Worm (Caenorhabditis elegans): ENCODE results near the gene kin-20.

kin-20 gene

DNA sequence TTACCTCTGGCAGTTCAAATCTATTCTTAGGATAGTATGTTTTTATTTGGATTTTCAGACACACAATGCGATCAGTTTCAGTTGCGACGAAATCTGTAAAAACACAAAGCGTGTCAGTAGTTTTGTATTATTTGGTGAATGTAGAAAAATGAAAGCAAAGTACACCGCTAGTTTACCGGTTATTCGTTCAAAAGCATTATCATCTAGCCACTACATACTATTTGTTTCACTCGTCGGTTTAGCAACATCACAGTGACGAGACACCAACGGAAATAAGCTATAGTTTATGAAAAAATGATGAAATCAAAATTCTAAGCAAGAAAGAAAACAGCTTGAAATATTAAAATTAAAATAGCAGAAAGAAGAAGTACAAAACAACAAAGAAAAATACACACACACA lies 6.9 kb downstream of the kin-20 start:
- TF ChIP-seq tbx-2 (tag; optimal IDR thresholded peaks at IDR 0.05) (no peak), nhr-237 (tag; optimal IDR thresholded peaks at IDR 0.05) (no peak), nhr-12 (tag; optimal IDR thresholded peaks at IDR 0.05) (no peak), snpc-4 (tag; optimal IDR thresholded peaks at IDR 0.05) (no peak), ztf-11 (tag; optimal IDR thresholded peaks at IDR 0.05) (no peak), egl-5 (tag; optimal IDR thresholded peaks at IDR 0.05) (no peak), ceh-9 (tag; optimal IDR thresholded peaks at IDR 0.05) (no peak), daf-12 (tag; optimal IDR thresholded peaks at IDR 0.05) (no peak), nhr-28 (tag; optimal IDR thresholded peaks at IDR 0.05) (no peak), lsy-12 (tag; optimal IDR thresholded peaks at IDR 0.05) (no peak), elt-3 (tag; optimal IDR thresholded peaks at IDR 0.05) (no peak), sea-2 (GFP tag; optimal IDR thresholded peaks at IDR 0.05) (no peak), elt-2 (tag; optimal IDR thresholded peaks at IDR 0.05) (no peak), ceh-16 (tag; optimal IDR thresholded peaks at IDR 0.05) (no peak), zag-1 (tag; optimal IDR thresholded peaks at IDR 0.05) (no peak), ceh-28 (tag; optimal IDR thresholded peaks at IDR 0.05) (no peak)

- TF ChIP-seq nhr-12 (tag; optimal IDR thresholded peaks at IDR 0.05): no peak
- TF ChIP-seq ceh-28 (tag; optimal IDR thresholded peaks at IDR 0.05): no peak
- peak; percentile 0 for TF ChIP-seq elt-2 (tag; optimal IDR thresholded peaks at IDR 0.05)
- TF ChIP-seq lsy-12 (tag; optimal IDR thresholded peaks at IDR 0.05): peak; percentile 47
- no peak for TF ChIP-seq ztf-4 (tag; optimal IDR thresholded peaks at IDR 0.05)
- no peak for TF ChIP-seq nhr-23 (tag; optimal IDR thresholded peaks at IDR 0.05)
These were observed 9.1 kb downstream of the kin-20 start for ce11 chrX:15268461-15268860.

DNA sequence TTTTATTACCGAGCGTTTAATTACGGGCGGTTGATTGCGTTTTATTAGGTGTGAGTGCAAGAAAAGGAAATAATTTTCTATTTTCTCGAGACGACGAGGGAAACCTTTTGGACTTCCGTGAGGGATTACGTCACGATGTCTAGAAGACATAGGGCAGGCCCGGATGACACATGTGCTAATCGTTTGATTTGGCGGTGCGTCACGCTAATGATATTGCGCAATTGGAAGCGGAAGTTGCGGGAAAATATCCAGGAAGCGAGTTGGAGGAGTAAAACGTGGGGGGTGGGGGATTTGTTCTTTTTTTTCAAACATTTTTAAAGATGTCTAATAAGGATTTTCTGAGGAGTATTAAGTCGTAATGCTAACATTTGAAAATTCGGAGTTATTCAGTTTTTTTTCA lies 13.0 kb downstream of the kin-20 start:
- TF ChIP-seq ceh-9 (tag; optimal IDR thresholded peaks at IDR 0.05): no peak
- TF ChIP-seq egl-5 (tag; optimal IDR thresholded peaks at IDR 0.05): no peak
- TF ChIP-seq tbx-2 (tag; optimal IDR thresholded peaks at IDR 0.05): peak; percentile 15
- no peak for TF ChIP-seq lin-39 (tag; optimal IDR thresholded peaks at IDR 0.05)
- no peak for TF ChIP-seq nhr-12 (tag; optimal IDR thresholded peaks at IDR 0.05)
- peak; percentile 33 for TF ChIP-seq nhr-23 (tag; optimal IDR thresholded peaks at IDR 0.05)

- no peak for TF ChIP-seq R02D3.7 (tag; optimal IDR thresholded peaks at IDR 0.05)
- TF ChIP-seq nhr-11 (tag; optimal IDR thresholded peaks at IDR 0.05): no peak
- TF ChIP-seq nhr-77 (tag; optimal IDR thresholded peaks at IDR 0.05): no peak
- no peak for TF ChIP-seq lin-39 (tag; optimal IDR thresholded peaks at IDR 0.05)
- no peak for TF ChIP-seq fkh-2 (tag; optimal IDR thresholded peaks at IDR 0.05)
These were observed 13.4 kb downstream of the kin-20 start for ce11 chrX:15264149-15264548.

ce11 chrX:15262875-15263274 lies 14.7 kb downstream of the kin-20 start:
- TF ChIP-seq ceh-9 (tag; optimal IDR thresholded peaks at IDR 0.05) (no peak), elt-2 (tag; optimal IDR thresholded peaks at IDR 0.05) (no peak), elt-3 (tag; optimal IDR thresholded peaks at IDR 0.05) (no peak), unc-39 (tag; optimal IDR thresholded peaks at IDR 0.05) (no peak), elt-1 (tag; optimal IDR thresholded peaks at IDR 0.05) (no peak), ZK546.5 (tag; optimal IDR thresholded peaks at IDR 0.05) (no peak), mdl-1 (tag; optimal IDR thresholded peaks at IDR 0.05) (no peak), egl-5 (tag; optimal IDR thresholded peaks at IDR 0.05) (no peak), ztf-11 (tag; optimal IDR thresholded peaks at IDR 0.05) (no peak), daf-12 (tag; optimal IDR thresholded peaks at IDR 0.05) (no peak), nfya-1 (tag; optimal IDR thresholded peaks at IDR 0.05; ENCODE audit: insufficient read depth) (no peak), nhr-76 (tag; optimal IDR thresholded peaks at IDR 0.05) (no peak)

DNA sequence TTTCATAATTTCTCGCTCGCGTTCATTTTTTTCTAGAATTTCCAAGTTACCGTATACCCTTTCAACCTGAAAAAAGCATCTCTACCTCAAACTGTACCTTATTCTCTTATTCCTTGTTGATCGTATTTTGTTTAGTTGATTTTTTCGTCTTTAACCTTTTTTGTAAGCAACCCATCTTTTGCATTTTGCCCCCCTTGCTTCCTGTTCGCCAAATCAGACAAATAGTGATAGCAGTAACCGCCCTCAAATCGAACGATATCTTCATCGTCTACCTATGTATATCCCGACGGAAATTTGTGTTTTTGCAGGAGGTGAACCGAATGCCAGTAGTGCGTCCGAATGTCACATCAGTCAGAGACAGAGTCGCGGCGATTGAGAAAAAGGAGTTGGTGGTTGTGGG lies 15.1 kb downstream of the kin-20 start, which contains the start of gene F46F2.5:
TSS of gene F46F2.5 (plus strand) at position 301 of the 400 bp plus-strand sequence.
- TF ChIP-seq elt-1 (tag; optimal IDR thresholded peaks at IDR 0.05) (no peak), unc-62 (GFP tag; optimal IDR thresholded peaks at IDR 0.05) (no peak), nfya-1 (tag; optimal IDR thresholded peaks at IDR 0.05; ENCODE audit: insufficient read depth) (no peak), nhr-77 (tag; optimal IDR thresholded peaks at IDR 0.05) (no peak), zag-1 (tag; optimal IDR thresholded peaks at IDR 0.05) (no peak)
